Worm (Caenorhabditis elegans) whole organism, mixed stage, embryonic: ENCODE measurements around the gene wht-5.

Experiments
- M03D4.4 ChIP-seq: sonication (generic microtip); optimal IDR thresholded peaks from 2 replicates; lab custom pipeline; 2017; ENCODE audit warnings: mild to moderate bottlenecking, missing genetic modification characterization, missing compliant biosample characterization
- bed-3 ChIP-seq: fragments of 200-800 bp; sonication (Bioruptor generic); optimal IDR thresholded peaks from 3 replicates; lab custom pipeline; 2018; ENCODE audit warnings: mild to moderate bottlenecking, missing genetic modification characterization, moderate library complexity, missing compliant biosample characterization
- blmp-1 ChIP-seq: fragments of 150-350 bp; optimal IDR thresholded peaks from 2 replicates; lab custom pipeline; 2014; ENCODE audit warnings: missing biosample characterization, missing genetic modification characterization
- ceh-39 ChIP-seq: fragments of 150-350 bp; optimal IDR thresholded peaks from 2 replicates; lab custom pipeline; 2014; ENCODE audit warnings: missing biosample characterization, missing genetic modification characterization
- ceh-43 ChIP-seq: fragments of 200-800 bp; sonication (Bioruptor generic); optimal IDR thresholded peaks from 2 replicates; lab custom pipeline; 2018; ENCODE audit warnings: mild to moderate bottlenecking, missing genetic modification characterization, moderate library complexity, missing compliant biosample characterization
- ces-1 ChIP-seq: fragments of 150-350 bp; optimal IDR thresholded peaks from 2 replicates; lab custom pipeline; 2014; ENCODE audit warnings: missing biosample characterization, missing genetic modification reagents, missing genetic modification characterization
- cnd-1 ChIP-seq: fragments of 200-800 bp; sonication (Bioruptor generic); optimal IDR thresholded peaks from 2 replicates; lab custom pipeline; 2018; ENCODE audit warnings: mild to moderate bottlenecking, missing genetic modification characterization, missing compliant biosample characterization
- drap-1 ChIP-seq: fragments of 200-800 bp; sonication (Bioruptor generic); optimal IDR thresholded peaks from 3 replicates; lab custom pipeline; 2018; ENCODE audit warnings: mild to moderate bottlenecking, missing genetic modification characterization, missing compliant biosample characterization
- elt-1 ChIP-seq: sonication (generic microtip); optimal IDR thresholded peaks from 2 replicates; lab custom pipeline; 2017; ENCODE audit warnings: missing genetic modification characterization, mild to moderate bottlenecking, missing compliant biosample characterization, antibody characterized with exemption, moderate library complexity, borderline replicate concordance; ENCODE audit not compliant: insufficient read depth
- elt-3 ChIP-seq: fragments of 150-350 bp; optimal IDR thresholded peaks from 2 replicates; lab custom pipeline; 2014; ENCODE audit warnings: missing biosample characterization, missing genetic modification characterization
- flh-1 ChIP-seq: fragments of 200-800 bp; sonication (Bioruptor generic); optimal IDR thresholded peaks from 2 replicates; lab custom pipeline; 2018; ENCODE audit warnings: mild to moderate bottlenecking, missing genetic modification characterization, moderate library complexity, missing compliant biosample characterization
- ham-2 ChIP-seq: fragments of 200-800 bp; sonication (Bioruptor generic); optimal IDR thresholded peaks from 2 replicates; lab custom pipeline; 2018; ENCODE audit warnings: mild to moderate bottlenecking, missing genetic modification characterization, missing compliant biosample characterization
- hlh-1 ChIP-seq: fragments of 150-350 bp; optimal IDR thresholded peaks from 2 replicates; lab custom pipeline; 2014; ENCODE audit warnings: missing biosample characterization, missing genetic modification reagents, missing genetic modification characterization
- lin-13 ChIP-seq: fragments of 150-350 bp; optimal IDR thresholded peaks from 2 replicates; lab custom pipeline; 2014; ENCODE audit warnings: missing biosample characterization, missing genetic modification characterization
- lin-32 ChIP-seq: fragments of 200-800 bp; sonication (Bioruptor generic); optimal IDR thresholded peaks from 2 replicates; lab custom pipeline; 2018; ENCODE audit warnings: mild to moderate bottlenecking, missing genetic modification characterization, missing compliant biosample characterization
- lsy-2 ChIP-seq: fragments of 150-350 bp; optimal IDR thresholded peaks from 2 replicates; lab custom pipeline; 2014; ENCODE audit warnings: missing biosample characterization, missing genetic modification characterization
- mab-5 ChIP-seq: fragments of 150-350 bp; optimal IDR thresholded peaks from 2 replicates; lab custom pipeline; 2014; ENCODE audit warnings: missing biosample characterization, missing genetic modification characterization
- mep-1 ChIP-seq: fragments of 150-350 bp; optimal IDR thresholded peaks from 2 replicates; lab custom pipeline; 2017; ENCODE audit warnings: missing biosample characterization, missing genetic modification reagents, missing genetic modification characterization, inconsistent platforms
- mls-2 ChIP-seq: sonication (generic microtip); optimal IDR thresholded peaks from 2 replicates; lab custom pipeline; 2016; ENCODE audit warnings: mild to moderate bottlenecking, missing genetic modification characterization, moderate library complexity, missing compliant biosample characterization
- nhr-12 ChIP-seq: fragments of 150-350 bp; optimal IDR thresholded peaks from 2 replicates; lab custom pipeline; 2014; ENCODE audit warnings: missing biosample characterization, missing genetic modification characterization
- nhr-2 ChIP-seq: fragments of 150-350 bp; optimal IDR thresholded peaks from 2 replicates; lab custom pipeline; 2014; ENCODE audit warnings: missing biosample characterization, missing genetic modification characterization
- nhr-237 ChIP-seq: fragments of 150-350 bp; optimal IDR thresholded peaks from 2 replicates; lab custom pipeline; 2014; ENCODE audit warnings: missing biosample characterization, missing genetic modification characterization
- nhr-28 ChIP-seq: fragments of 150-350 bp; optimal IDR thresholded peaks from 2 replicates; lab custom pipeline; 2014; ENCODE audit warnings: missing biosample characterization, missing genetic modification characterization
- pha-4 ChIP-seq: fragments of 150-350 bp; optimal IDR thresholded peaks from 2 replicates; lab custom pipeline; 2018; ENCODE audit warnings: missing biosample characterization, missing genetic modification reagents, missing genetic modification characterization
- sem-2 ChIP-seq: fragments of 200-800 bp; sonication (Bioruptor generic); optimal IDR thresholded peaks from 2 replicates; lab custom pipeline; 2018; ENCODE audit warnings: mild to moderate bottlenecking, missing genetic modification characterization, missing compliant biosample characterization
- snpc-4 ChIP-seq: fragments of 150-350 bp; optimal IDR thresholded peaks from 2 replicates; lab custom pipeline; 2014; ENCODE audit warnings: missing biosample characterization, missing genetic modification characterization
- sptf-1 ChIP-seq: sonication (generic microtip); optimal IDR thresholded peaks from 2 replicates; lab custom pipeline; 2017; ENCODE audit warnings: mild to moderate bottlenecking, missing genetic modification characterization, moderate library complexity, missing compliant biosample characterization
- tbx-8 ChIP-seq: fragments of 200-800 bp; sonication (Bioruptor generic); optimal IDR thresholded peaks from 2 replicates; lab custom pipeline; 2018; ENCODE audit warnings: mild to moderate bottlenecking, missing genetic modification characterization, moderate library complexity, missing compliant biosample characterization
- unc-120 ChIP-seq: sonication (generic microtip); optimal IDR thresholded peaks from 2 replicates; lab custom pipeline; 2017; ENCODE audit warnings: missing genetic modification characterization, missing compliant biosample characterization; ENCODE audit not compliant: poor library complexity, severe bottlenecking
- unc-39 ChIP-seq: fragments of 150-350 bp; optimal IDR thresholded peaks from 2 replicates; lab custom pipeline; 2014; ENCODE audit warnings: missing biosample characterization, missing genetic modification characterization
- unc-62 ChIP-seq: fragments of 150-350 bp; optimal IDR thresholded peaks from 2 replicates; lab custom pipeline; 2014; ENCODE audit warnings: missing biosample characterization, missing genetic modification reagents, missing genetic modification characterization

wht-5 gene

ce11 chrIV:12336893-12337627, at the start of gene wht-5, which contains the start of gene F19B6.10:
TSS of gene wht-5 (plus strand) at chrIV:12337577.
TSS of gene F19B6.10 (plus strand) at chrIV:12337193.
- TF ChIP-seq unc-39 (tag; lab: Kevin White, UChicago) (no peak), pha-4 (no peak), nhr-237 (tag; lab: Kevin White, UChicago) (no peak), cnd-1 (tag; lab: Kevin White, UChicago) (no peak)

- TF ChIP-seq blmp-1 (tag; lab: Kevin White, UChicago) (no peak), bed-3 (no peak), nhr-2 (no peak), elt-1 (tag; lab: Kevin White, UChicago) (no peak), elt-3 (tag; lab: Kevin White, UChicago) (no peak), mls-2 (tag; lab: Kevin White, UChicago) (no peak), drap-1 (GFP tag; lab: Kevin White, UChicago) (no peak), nhr-12 (tag; lab: Kevin White, UChicago) (no peak), mab-5 (tag; lab: Kevin White, UChicago) (no peak), unc-62 (no peak), ham-2 (GFP tag; lab: Kevin White, UChicago) (no peak), snpc-4 (tag; lab: Kevin White, UChicago) (no peak), mep-1 (tag; lab: Kevin White, UChicago) (no peak), nhr-237 (tag; lab: Kevin White, UChicago) (no peak), ceh-43 (GFP tag; lab: Kevin White, UChicago) (no peak), cnd-1 (tag; lab: Kevin White, UChicago) (no peak), pha-4 (no peak), sem-2 (GFP tag; lab: Kevin White, UChicago) (no peak), ceh-39 (tag; lab: Kevin White, UChicago) (no peak)
Measured at ce11 chrIV:12287628-12288027, 49.7 kb upstream of the wht-5 start, which contains the start of gene erl-1. TSS of gene erl-1 (plus strand) at chrIV:12287928.

- TF ChIP-seq mls-2 (tag; lab: Kevin White, UChicago) (no peak), bed-3 (no peak), lin-13 (tag; lab: Kevin White, UChicago) (no peak), sptf-1 (tag; lab: Kevin White, UChicago) (no peak), unc-62 (no peak), flh-1 (GFP tag; lab: Kevin White, UChicago) (no peak), lsy-2 (tag; lab: Kevin White, UChicago) (no peak), ces-1 (GFP tag; lab: Kevin White, UChicago) (no peak), tbx-8 (no peak), nhr-12 (tag; lab: Kevin White, UChicago) (no peak), unc-120 (tag; lab: Kevin White, UChicago) (no peak), ceh-43 (GFP tag; lab: Kevin White, UChicago) (no peak), snpc-4 (tag; lab: Kevin White, UChicago) (no peak), unc-39 (tag; lab: Kevin White, UChicago) (no peak), cnd-1 (tag; lab: Kevin White, UChicago) (no peak), M03D4.4 (tag; lab: Kevin White, UChicago) (no peak), nhr-2 (no peak), ham-2 (GFP tag; lab: Kevin White, UChicago) (no peak)
Measured at ce11 chrIV:12289149-12289548, 48.2 kb upstream of the wht-5 start, which contains the start of gene C42C1.9. TSS of gene C42C1.9 (plus strand) at chrIV:12289449.

- TF ChIP-seq lin-32 (GFP tag; lab: Kevin White, UChicago) (no peak), mab-5 (tag; lab: Kevin White, UChicago) (no peak), bed-3 (no peak), cnd-1 (tag; lab: Kevin White, UChicago) (no peak), ham-2 (GFP tag; lab: Kevin White, UChicago) (no peak), snpc-4 (tag; lab: Kevin White, UChicago) (no peak), mep-1 (tag; lab: Kevin White, UChicago) (no peak), blmp-1 (tag; lab: Kevin White, UChicago) (no peak), unc-39 (tag; lab: Kevin White, UChicago) (no peak), nhr-237 (tag; lab: Kevin White, UChicago) (no peak), nhr-12 (tag; lab: Kevin White, UChicago) (no peak), mls-2 (tag; lab: Kevin White, UChicago) (no peak), hlh-1 (tag; lab: Kevin White, UChicago) (no peak), sptf-1 (tag; lab: Kevin White, UChicago) (no peak), ceh-39 (tag; lab: Kevin White, UChicago) (no peak), nhr-28 (tag; lab: Kevin White, UChicago) (no peak), tbx-8 (no peak), sem-2 (GFP tag; lab: Kevin White, UChicago) (no peak), pha-4 (no peak)
Measured at ce11 chrIV:12290744-12291143, 46.6 kb upstream of the wht-5 start, which contains the start of gene C42C1.8. TSS of gene C42C1.8 (plus strand) at chrIV:12291044.
